Worm (Caenorhabditis elegans): Measurements from ENCODE around the gene dpy-13.

Gene dpy-13

DNA sequence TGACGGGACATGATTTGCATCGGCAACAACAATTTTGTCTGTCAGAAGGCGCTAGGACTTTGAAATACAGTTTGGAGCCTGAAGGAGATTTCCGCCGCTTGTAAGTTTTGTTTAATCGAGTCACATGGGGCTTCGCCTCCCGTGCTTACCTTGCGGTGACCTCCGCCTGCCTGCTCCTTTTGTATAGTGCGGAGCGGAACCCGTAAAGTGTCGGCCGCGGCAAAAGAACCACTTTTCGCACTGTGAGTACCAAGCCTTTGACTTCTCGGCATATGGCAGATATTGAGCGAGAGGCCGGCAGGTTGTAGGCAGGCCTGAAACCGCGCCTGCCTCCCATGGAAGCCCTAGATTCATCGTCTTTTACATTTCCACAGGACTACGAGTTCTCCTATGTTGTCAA is 30.5 kb downstream of the dpy-13 start:
- TF ChIP-seq peb-1 (tag; optimal IDR thresholded peaks at IDR 0.05) (no peak), ztf-1 (GFP tag; conservative IDR thresholded peaks at IDR 0.05) (no peak), blmp-1 (tag; optimal IDR thresholded peaks at IDR 0.05; ENCODE audit: insufficient read depth) (no peak), aly-2 (tag; optimal IDR thresholded peaks at IDR 0.05) (no peak), egl-27 (tag; optimal IDR thresholded peaks at IDR 0.05) (no peak), ZK546.5 (tag; optimal IDR thresholded peaks at IDR 0.05) (no peak), sma-9 (GFP tag; optimal IDR thresholded peaks at IDR 0.05) (no peak), sma-9 (tag; optimal IDR thresholded peaks at IDR 0.05) (no peak), ceh-16 (tag; optimal IDR thresholded peaks at IDR 0.05) (no peak)

DNA sequence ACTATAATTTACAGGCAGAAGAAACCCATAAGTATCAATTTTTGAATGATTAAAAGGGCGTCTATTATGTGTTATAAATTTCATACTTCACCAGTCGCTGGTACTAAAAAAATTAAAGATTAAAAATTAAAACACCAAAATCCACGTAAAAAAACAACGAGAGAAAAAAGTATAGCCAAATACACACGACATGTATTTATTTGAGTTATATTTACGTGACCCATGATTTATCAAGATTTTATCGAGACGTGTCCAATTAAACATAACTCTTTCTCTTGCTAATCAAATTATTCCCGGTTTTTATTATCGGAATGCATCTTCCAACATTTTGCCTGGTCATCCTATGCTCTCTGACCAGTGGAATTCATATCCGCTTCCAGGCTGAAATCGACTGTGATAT is 31.9 kb downstream of the dpy-13 start, which contains the start of gene F36A4.4:
TSS of gene F36A4.4 (plus strand) at position 301 of the 400 bp plus-strand sequence.
- TF ChIP-seq lsy-2 (tag; optimal IDR thresholded peaks at IDR 0.05) = no peak
- TF ChIP-seq sma-3 (GFP tag; optimal IDR thresholded peaks at IDR 0.05) = no peak
- TF ChIP-seq nhr-23 (tag; optimal IDR thresholded peaks at IDR 0.05) = no peak
- TF ChIP-seq alr-1 (tag; optimal IDR thresholded peaks at IDR 0.05) = no peak
- no peak for TF ChIP-seq mdl-1 (tag; optimal IDR thresholded peaks at IDR 0.05)
- no peak for TF ChIP-seq nhr-129 (tag; optimal IDR thresholded peaks at IDR 0.05)
- TF ChIP-seq gmeb-1 (tag; optimal IDR thresholded peaks at IDR 0.05) = no peak
- no peak for TF ChIP-seq lin-13 (GFP tag; optimal IDR thresholded peaks at IDR 0.05)
- no peak for TF ChIP-seq nhr-25 (tag; optimal IDR thresholded peaks at IDR 0.05)
- TF ChIP-seq Y55F3AM.14 (GFP tag; optimal IDR thresholded peaks at IDR 0.05) = no peak
- TF ChIP-seq nhr-77 (tag; optimal IDR thresholded peaks at IDR 0.05) = no peak
- no peak for TF ChIP-seq elt-3 (tag; optimal IDR thresholded peaks at IDR 0.05)
- no peak for TF ChIP-seq nhr-10 (tag; optimal IDR thresholded peaks at IDR 0.05)
- no peak for TF ChIP-seq sem-4 (tag; optimal IDR thresholded peaks at IDR 0.05)

DNA sequence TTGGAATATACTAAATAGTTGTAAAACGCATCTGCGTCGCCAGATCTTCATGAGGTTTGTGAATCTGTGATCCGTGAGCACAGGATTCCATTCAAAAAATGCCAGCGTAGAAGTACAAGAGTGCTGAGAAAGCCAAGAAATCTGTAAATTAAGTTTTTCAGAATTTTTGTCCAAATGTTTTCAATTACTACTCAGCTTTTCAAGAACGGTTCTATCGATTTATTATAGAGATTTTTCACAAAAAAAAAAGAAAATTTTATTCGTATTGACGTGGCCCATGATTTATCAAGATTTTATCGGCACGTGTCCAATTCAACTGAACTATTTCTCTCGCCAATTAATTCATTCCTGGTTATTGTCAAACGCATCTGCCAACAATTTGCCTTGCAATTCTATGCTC is 33.9 kb downstream of the dpy-13 start, which contains the start of gene F36A4.3:
TSS of gene F36A4.3 (plus strand) at position 301 of the 400 bp plus-strand sequence.
- TF ChIP-seq zag-1 (tag; optimal IDR thresholded peaks at IDR 0.05) = no peak
- no peak for TF ChIP-seq mdl-1 (tag; optimal IDR thresholded peaks at IDR 0.05)
- no peak for TF ChIP-seq nhr-6 (tag; optimal IDR thresholded peaks at IDR 0.05)
- TF ChIP-seq ama-1 (optimal IDR thresholded peaks at IDR 0.05) = no peak
- no peak for TF ChIP-seq mab-5 (tag; optimal IDR thresholded peaks at IDR 0.05)
- TF ChIP-seq nhr-21 (tag; optimal IDR thresholded peaks at IDR 0.05) = no peak
- TF ChIP-seq ztf-1 (GFP tag; conservative IDR thresholded peaks at IDR 0.05) = no peak
- TF ChIP-seq nhr-77 (tag; optimal IDR thresholded peaks at IDR 0.05) = no peak
- no peak for TF ChIP-seq lin-13 (GFP tag; optimal IDR thresholded peaks at IDR 0.05)
- TF ChIP-seq sem-4 (tag; optimal IDR thresholded peaks at IDR 0.05) = no peak
- TF ChIP-seq ceh-16 (tag; optimal IDR thresholded peaks at IDR 0.05) = no peak
- no peak for TF ChIP-seq gmeb-1 (tag; optimal IDR thresholded peaks at IDR 0.05)
- no peak for TF ChIP-seq lsy-2 (tag; optimal IDR thresholded peaks at IDR 0.05)
- no peak for TF ChIP-seq crh-2 (tag; optimal IDR thresholded peaks at IDR 0.05)
- TF ChIP-seq ztf-4 (tag; optimal IDR thresholded peaks at IDR 0.05) = no peak

DNA sequence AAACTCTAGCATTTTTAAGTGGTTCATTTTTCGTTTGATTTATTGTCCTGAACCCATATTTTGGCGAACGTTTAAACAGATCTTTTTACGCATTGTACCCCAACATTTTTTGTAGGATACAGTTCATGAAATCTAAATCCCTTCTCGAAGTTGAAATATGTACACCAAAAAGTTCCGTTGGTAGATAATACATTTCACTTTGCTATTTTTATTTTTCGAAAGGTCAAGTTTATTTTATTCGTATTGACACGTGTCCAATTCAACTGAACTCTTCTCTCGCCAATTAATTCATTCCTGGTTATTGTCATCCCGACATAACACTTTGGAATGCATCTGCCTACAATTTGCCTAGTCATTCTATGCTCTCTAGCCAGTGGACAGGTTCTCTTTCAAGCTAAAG is 35.5 kb downstream of the dpy-13 start, which contains the start of gene F36A4.2:
TSS of gene F36A4.2 (plus strand) at position 301 of the 400 bp plus-strand sequence.
- TF ChIP-seq crh-2 (tag; optimal IDR thresholded peaks at IDR 0.05) (no peak), mbf-1 (tag; optimal IDR thresholded peaks at IDR 0.05) (no peak), aly-2 (tag; optimal IDR thresholded peaks at IDR 0.05) (no peak)

DNA sequence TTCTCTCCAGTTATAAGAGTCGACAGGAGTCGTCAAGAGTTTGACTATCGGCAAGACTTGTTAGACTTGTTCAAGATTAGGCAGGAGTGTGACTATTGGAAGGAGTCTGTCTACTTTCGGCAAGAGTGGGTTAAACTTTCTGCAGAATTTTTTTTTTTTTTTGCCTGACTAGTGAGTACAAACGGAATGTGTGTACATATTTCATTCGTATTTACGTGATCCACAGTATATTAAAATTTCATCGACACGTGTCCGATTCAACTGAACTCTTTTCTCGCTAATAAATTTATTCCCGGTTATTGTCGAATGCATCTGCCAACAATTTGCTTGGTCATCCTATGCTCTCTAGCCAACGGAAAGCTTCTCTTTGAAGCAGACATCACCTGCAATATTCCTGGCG is 36.8 kb downstream of the dpy-13 start, which contains the start of gene F36A4.1:
TSS of gene F36A4.1 (plus strand) at position 301 of the 400 bp plus-strand sequence.
- TF ChIP-seq sma-9 (GFP tag; optimal IDR thresholded peaks at IDR 0.05) = no peak
- TF ChIP-seq sma-9 (tag; optimal IDR thresholded peaks at IDR 0.05) = no peak
- no peak for TF ChIP-seq egl-27 (tag; optimal IDR thresholded peaks at IDR 0.05)
- TF ChIP-seq nhr-11 (tag; optimal IDR thresholded peaks at IDR 0.05) = no peak
- TF ChIP-seq mab-5 (tag; optimal IDR thresholded peaks at IDR 0.05) = no peak
- no peak for TF ChIP-seq aly-2 (tag; optimal IDR thresholded peaks at IDR 0.05)
- TF ChIP-seq nhr-10 (tag; optimal IDR thresholded peaks at IDR 0.05) = no peak
- TF ChIP-seq nhr-23 (tag; optimal IDR thresholded peaks at IDR 0.05) = no peak
- no peak for TF ChIP-seq unc-55 (GFP tag; optimal IDR thresholded peaks at IDR 0.05)
- no peak for TF ChIP-seq nhr-6 (tag; optimal IDR thresholded peaks at IDR 0.05)
- TF ChIP-seq C34F6.9 (tag; optimal IDR thresholded peaks at IDR 0.05) = no peak
- TF ChIP-seq lin-39 (tag; optimal IDR thresholded peaks at IDR 0.05) = no peak
- no peak for TF ChIP-seq crh-2 (tag; optimal IDR thresholded peaks at IDR 0.05)
- no peak for TF ChIP-seq ama-1 (optimal IDR thresholded peaks at IDR 0.05)
- no peak for TF ChIP-seq nhr-77 (tag; optimal IDR thresholded peaks at IDR 0.05)
- TF ChIP-seq sma-3 (GFP tag; optimal IDR thresholded peaks at IDR 0.05) = no peak
- no peak for TF ChIP-seq peb-1 (tag; optimal IDR thresholded peaks at IDR 0.05)
